Worm (Caenorhabditis elegans) whole organism, mixed stage, embryonic: ENCODE data around the gene nck-1.
A peak's percentile ranks its signal among the peaks of the same experiment; 100 is the strongest.

Experiments
- M03D4.4 ChIP-seq: sonication (generic microtip); optimal IDR thresholded peaks from 2 replicates; lab custom pipeline; 2017; ENCODE audit warnings: mild to moderate bottlenecking, missing genetic modification characterization, missing compliant biosample characterization
- bed-3 ChIP-seq: fragments of 200-800 bp; sonication (Bioruptor generic); optimal IDR thresholded peaks from 3 replicates; lab custom pipeline; 2018; ENCODE audit warnings: mild to moderate bottlenecking, missing genetic modification characterization, moderate library complexity, missing compliant biosample characterization
- blmp-1 ChIP-seq: fragments of 150-350 bp; optimal IDR thresholded peaks from 2 replicates; lab custom pipeline; 2014; ENCODE audit warnings: missing biosample characterization, missing genetic modification characterization
- ceh-39 ChIP-seq: fragments of 150-350 bp; optimal IDR thresholded peaks from 2 replicates; lab custom pipeline; 2014; ENCODE audit warnings: missing biosample characterization, missing genetic modification characterization
- ceh-43 ChIP-seq: fragments of 200-800 bp; sonication (Bioruptor generic); optimal IDR thresholded peaks from 2 replicates; lab custom pipeline; 2018; ENCODE audit warnings: mild to moderate bottlenecking, missing genetic modification characterization, moderate library complexity, missing compliant biosample characterization
- ceh-83 ChIP-seq: fragments of 200-800 bp; sonication (Bioruptor generic); optimal IDR thresholded peaks from 2 replicates; lab custom pipeline; 2018; ENCODE audit warnings: mild to moderate bottlenecking, missing genetic modification characterization, missing compliant biosample characterization
- ces-1 ChIP-seq: fragments of 150-350 bp; optimal IDR thresholded peaks from 2 replicates; lab custom pipeline; 2014; ENCODE audit warnings: missing biosample characterization, missing genetic modification reagents, missing genetic modification characterization
- cnd-1 ChIP-seq: fragments of 200-800 bp; sonication (Bioruptor generic); optimal IDR thresholded peaks from 2 replicates; lab custom pipeline; 2018; ENCODE audit warnings: mild to moderate bottlenecking, missing genetic modification characterization, missing compliant biosample characterization
- elt-1 ChIP-seq: sonication (generic microtip); optimal IDR thresholded peaks from 2 replicates; lab custom pipeline; 2017; ENCODE audit warnings: missing genetic modification characterization, mild to moderate bottlenecking, missing compliant biosample characterization, antibody characterized with exemption, moderate library complexity, borderline replicate concordance; ENCODE audit not compliant: insufficient read depth
- flh-1 ChIP-seq: fragments of 200-800 bp; sonication (Bioruptor generic); optimal IDR thresholded peaks from 2 replicates; lab custom pipeline; 2018; ENCODE audit warnings: mild to moderate bottlenecking, missing genetic modification characterization, moderate library complexity, missing compliant biosample characterization
- ham-2 ChIP-seq: fragments of 200-800 bp; sonication (Bioruptor generic); optimal IDR thresholded peaks from 2 replicates; lab custom pipeline; 2018; ENCODE audit warnings: mild to moderate bottlenecking, missing genetic modification characterization, missing compliant biosample characterization
- hlh-1 ChIP-seq: fragments of 150-350 bp; optimal IDR thresholded peaks from 2 replicates; lab custom pipeline; 2014; ENCODE audit warnings: missing biosample characterization, missing genetic modification reagents, missing genetic modification characterization
- lin-13 ChIP-seq: fragments of 150-350 bp; optimal IDR thresholded peaks from 2 replicates; lab custom pipeline; 2014; ENCODE audit warnings: missing biosample characterization, missing genetic modification characterization
- lin-32 ChIP-seq: fragments of 200-800 bp; sonication (Bioruptor generic); optimal IDR thresholded peaks from 2 replicates; lab custom pipeline; 2018; ENCODE audit warnings: mild to moderate bottlenecking, missing genetic modification characterization, missing compliant biosample characterization
- lsy-2 ChIP-seq: fragments of 150-350 bp; optimal IDR thresholded peaks from 2 replicates; lab custom pipeline; 2014; ENCODE audit warnings: missing biosample characterization, missing genetic modification characterization
- mab-5 ChIP-seq: fragments of 150-350 bp; optimal IDR thresholded peaks from 2 replicates; lab custom pipeline; 2014; ENCODE audit warnings: missing biosample characterization, missing genetic modification characterization
- mep-1 ChIP-seq: fragments of 150-350 bp; optimal IDR thresholded peaks from 2 replicates; lab custom pipeline; 2017; ENCODE audit warnings: missing biosample characterization, missing genetic modification reagents, missing genetic modification characterization, inconsistent platforms
- mls-2 ChIP-seq: sonication (generic microtip); optimal IDR thresholded peaks from 2 replicates; lab custom pipeline; 2016; ENCODE audit warnings: mild to moderate bottlenecking, missing genetic modification characterization, moderate library complexity, missing compliant biosample characterization
- nhr-12 ChIP-seq: fragments of 150-350 bp; optimal IDR thresholded peaks from 2 replicates; lab custom pipeline; 2014; ENCODE audit warnings: missing biosample characterization, missing genetic modification characterization
- nhr-2 ChIP-seq: fragments of 150-350 bp; optimal IDR thresholded peaks from 2 replicates; lab custom pipeline; 2014; ENCODE audit warnings: missing biosample characterization, missing genetic modification characterization
- nhr-76 ChIP-seq: sonication (generic microtip); optimal IDR thresholded peaks from 2 replicates; lab custom pipeline; 2017; ENCODE audit warnings: missing biosample characterization, missing genetic modification characterization
- sem-2 ChIP-seq: fragments of 200-800 bp; sonication (Bioruptor generic); optimal IDR thresholded peaks from 2 replicates; lab custom pipeline; 2018; ENCODE audit warnings: mild to moderate bottlenecking, missing genetic modification characterization, missing compliant biosample characterization
- snpc-4 ChIP-seq: fragments of 150-350 bp; optimal IDR thresholded peaks from 2 replicates; lab custom pipeline; 2014; ENCODE audit warnings: missing biosample characterization, missing genetic modification characterization
- sptf-1 ChIP-seq: sonication (generic microtip); optimal IDR thresholded peaks from 2 replicates; lab custom pipeline; 2017; ENCODE audit warnings: mild to moderate bottlenecking, missing genetic modification characterization, moderate library complexity, missing compliant biosample characterization
- tbx-8 ChIP-seq: fragments of 200-800 bp; sonication (Bioruptor generic); optimal IDR thresholded peaks from 2 replicates; lab custom pipeline; 2018; ENCODE audit warnings: mild to moderate bottlenecking, missing genetic modification characterization, moderate library complexity, missing compliant biosample characterization
- unc-120 ChIP-seq: sonication (generic microtip); optimal IDR thresholded peaks from 2 replicates; lab custom pipeline; 2017; ENCODE audit warnings: missing genetic modification characterization, missing compliant biosample characterization; ENCODE audit not compliant: poor library complexity, severe bottlenecking
- unc-39 ChIP-seq: fragments of 150-350 bp; optimal IDR thresholded peaks from 2 replicates; lab custom pipeline; 2014; ENCODE audit warnings: missing biosample characterization, missing genetic modification characterization
- zip-8 ChIP-seq: fragments of 150-350 bp; optimal IDR thresholded peaks from 2 replicates; lab custom pipeline; 2014; ENCODE audit warnings: missing biosample characterization, missing genetic modification characterization
- ztf-11 ChIP-seq: fragments of 150-350 bp; optimal IDR thresholded peaks from 2 replicates; lab custom pipeline; 2014; ENCODE audit warnings: missing biosample characterization, missing genetic modification characterization

nck-1 gene

DNA sequence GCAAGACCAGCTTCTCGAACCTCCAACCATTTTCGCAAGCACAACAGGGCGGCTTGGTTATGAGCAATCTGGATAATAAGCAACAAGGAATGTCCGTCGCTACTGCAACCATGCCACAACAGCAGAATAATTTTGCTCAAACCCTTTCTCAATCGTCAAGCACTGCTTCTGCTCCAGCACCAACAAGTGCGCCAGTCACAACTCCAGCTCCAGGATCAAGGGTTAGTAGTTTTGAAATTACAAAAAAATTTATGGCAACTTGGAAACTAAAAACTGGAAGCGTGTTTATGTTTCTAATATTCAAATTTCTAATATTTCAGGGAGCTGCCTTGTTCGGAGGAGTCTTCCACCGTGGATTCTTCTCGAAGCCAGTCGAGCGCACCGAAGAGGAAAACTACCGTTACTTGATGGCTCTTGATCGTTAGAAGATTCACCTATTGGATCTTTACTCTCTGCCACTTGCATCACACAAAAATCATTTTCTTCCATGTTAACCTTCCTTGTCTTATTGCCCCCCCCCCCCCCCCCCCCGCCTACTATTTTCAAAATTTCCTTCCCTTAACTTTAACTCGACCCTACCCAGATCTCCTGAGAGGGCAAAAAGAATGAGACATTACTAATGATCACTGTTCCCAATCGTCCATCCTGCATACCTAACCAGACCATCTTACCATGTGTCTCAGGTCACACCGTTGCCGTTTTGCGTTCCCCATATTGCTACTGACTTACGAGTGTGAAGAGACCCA, 6.3 kb downstream of the nck-1 start:
- no peak for TF ChIP-seq blmp-1
- peak; percentile 12 for TF ChIP-seq M03D4.4 (tag; lab: Kevin White, UChicago)

DNA sequence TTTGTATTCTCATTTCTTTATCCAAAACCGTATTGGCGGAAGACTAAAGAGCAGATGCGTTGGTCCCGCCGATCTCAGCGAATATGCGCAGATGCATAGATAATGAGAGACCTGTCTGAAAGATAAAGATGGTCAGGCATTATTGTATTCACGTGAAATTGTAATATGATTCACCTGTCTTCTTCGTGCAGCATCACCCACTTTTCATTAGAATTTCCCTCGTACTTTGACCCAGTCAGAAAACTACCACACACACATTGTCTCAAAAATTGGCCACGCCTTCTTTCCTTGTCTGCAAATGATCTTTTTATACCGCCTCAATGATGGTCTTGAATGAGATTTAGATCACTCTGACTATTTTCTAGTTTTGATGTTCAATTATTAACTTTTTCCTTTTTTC, 7.2 kb downstream of the nck-1 start:
- TF ChIP-seq lin-13 (tag; lab: Kevin White, UChicago) (no peak), mls-2 (tag; lab: Kevin White, UChicago) (no peak), elt-1 (peak; percentile 79)
- TF ChIP-seq, all 35 proteins: peak for 1

ce11 chrX:4145051-4145826, 8.0 kb downstream of the nck-1 start:
- TF ChIP-seq mep-1 (tag; lab: Kevin White, UChicago) (peak; percentile 1), cnd-1 (peak; percentile 20), zip-8 (tag; lab: Kevin White, UChicago) (no peak), lin-13 (tag; lab: Kevin White, UChicago) (no peak), sptf-1 (tag; lab: Kevin White, UChicago) (peak; percentile 58), unc-120 (tag; lab: Kevin White, UChicago) (peak; percentile 17), sem-2 (GFP tag; lab: Kevin White, UChicago) (no peak), ceh-39 (tag; lab: Kevin White, UChicago) (peak; percentile 40), ces-1 (peak; percentile 59), M03D4.4 (tag; lab: Kevin White, UChicago) (no peak), nhr-12 (no peak), blmp-1 (no peak), flh-1 (GFP tag; lab: Kevin White, UChicago) (no peak), ham-2 (peak; percentile 2), hlh-1 (tag; lab: Kevin White, UChicago) (peak; percentile 24), snpc-4 (tag; lab: Kevin White, UChicago) (no peak), mls-2 (tag; lab: Kevin White, UChicago) (peak; percentile 46), mab-5 (tag; lab: Kevin White, UChicago) (no peak), tbx-8 (no peak), ceh-83 (peak; percentile 46), ceh-43 (GFP tag; lab: Kevin White, UChicago) (no peak)

ce11 chrX:4144136-4144781, 9.0 kb downstream of the nck-1 start:
- TF ChIP-seq ztf-11 (tag; lab: Kevin White, UChicago): no peak
- no peak for TF ChIP-seq tbx-8
- TF ChIP-seq snpc-4 (tag; lab: Kevin White, UChicago): no peak
- no peak for TF ChIP-seq ceh-43 (GFP tag; lab: Kevin White, UChicago)
- TF ChIP-seq sptf-1 (tag; lab: Kevin White, UChicago): no peak
- no peak for TF ChIP-seq unc-39
- TF ChIP-seq flh-1 (GFP tag; lab: Kevin White, UChicago): no peak
- TF ChIP-seq, all 35 proteins: peak for 0

- TF ChIP-seq blmp-1: no peak
- TF ChIP-seq sem-2 (GFP tag; lab: Kevin White, UChicago): no peak
- no peak for TF ChIP-seq tbx-8
- TF ChIP-seq bed-3 (GFP tag; lab: Kevin White, UChicago): no peak
- no peak for TF ChIP-seq nhr-2 (tag; lab: Kevin White, UChicago)
- no peak for TF ChIP-seq mab-5 (tag; lab: Kevin White, UChicago)
- no peak for TF ChIP-seq nhr-76 (tag; lab: Kevin White, UChicago)
- no peak for TF ChIP-seq ceh-43 (GFP tag; lab: Kevin White, UChicago)
- no peak for TF ChIP-seq lin-32 (GFP tag; lab: Kevin White, UChicago)
- TF ChIP-seq ztf-11 (tag; lab: Kevin White, UChicago): no peak
- no peak for TF ChIP-seq lsy-2 (tag; lab: Kevin White, UChicago)
- no peak for TF ChIP-seq unc-120 (tag; lab: Kevin White, UChicago)
- TF ChIP-seq, all 35 proteins: peak for 0
Measured at ce11 chrX:4143260-4144018, 9.8 kb downstream of the nck-1 start.
